Worm (Caenorhabditis elegans) whole organism, L3 larva: ENCODE measurements around the gene Y57A10A.29.

Source experiments
- ceh-28 ChIP-seq: fragments of 150-350 bp; optimal IDR thresholded peaks from 2 replicates; lab custom pipeline; 2014; ENCODE audit warnings: missing biosample characterization, missing genetic modification reagents, missing genetic modification characterization
- egl-27 ChIP-seq: sonication (generic microtip); optimal IDR thresholded peaks from 4 replicates; lab custom pipeline; 2017; ENCODE audit warnings: missing biosample characterization, missing genetic modification reagents, missing genetic modification characterization
- nhr-67 ChIP-seq: fragments of 150-350 bp; optimal IDR thresholded peaks from 2 replicates; lab custom pipeline; 2014; ENCODE audit warnings: missing biosample characterization, missing genetic modification characterization
- nhr-76 ChIP-seq: fragments of 150-350 bp; sonication (generic microtip); optimal IDR thresholded peaks from 5 replicates; lab custom pipeline; 2014; ENCODE audit warnings: missing biosample characterization, missing genetic modification characterization
- ztf-4 ChIP-seq: fragments of 150-350 bp; optimal IDR thresholded peaks from 2 replicates; lab custom pipeline; 2014; ENCODE audit warnings: missing biosample characterization, missing genetic modification characterization

- no peak for TF ChIP-seq egl-27 (tag; lab: Kevin White, UChicago)
- TF ChIP-seq nhr-67 (tag; lab: Kevin White, UChicago): no peak
- no peak for TF ChIP-seq nhr-76 (tag; lab: Kevin White, UChicago)
- no peak for TF ChIP-seq ceh-28 (tag; lab: Kevin White, UChicago)
- TF ChIP-seq ztf-4 (tag; lab: Kevin White, UChicago): no peak
Observed at ce11 chrII:12263971-12264554, 15.3 kb upstream of the Y57A10A.29 start, which contains the start of gene faxc-1.
